Fruit fly (Drosophila melanogaster) whole organism, adult: ENCODE data around the gene CG44259.

Source experiments
- CG11617 ChIP-seq: fragments of 200-800 bp; sonication (Bioruptor generic); optimal IDR thresholded peaks from 2 replicates; lab custom pipeline; 2017; ENCODE audit warnings: mild to moderate bottlenecking, missing biosample characterization, missing genetic modification reagents, missing genetic modification characterization
- CG12768 ChIP-seq: fragments of 200-800 bp; sonication (Bioruptor generic); optimal IDR thresholded peaks from 2 replicates; lab custom pipeline; 2017; ENCODE audit warnings: missing biosample characterization, missing genetic modification characterization, mild to moderate bottlenecking, moderate library complexity, missing genetic modification reagents
- CG1620 ChIP-seq: fragments of 200-800 bp; sonication (Bioruptor generic); optimal IDR thresholded peaks from 2 replicates; lab custom pipeline; 2016; ENCODE audit warnings: missing biosample characterization, missing genetic modification characterization
- CG33017 ChIP-seq: fragments of 200-800 bp; sonication (Bioruptor generic); optimal IDR thresholded peaks from 2 replicates; lab custom pipeline; 2018; ENCODE audit warnings: missing biosample characterization, mild to moderate bottlenecking, missing genetic modification characterization, moderate library complexity
- CG5204 ChIP-seq: fragments of 200-800 bp; sonication (Bioruptor generic); optimal IDR thresholded peaks from 2 replicates; lab custom pipeline; 2016; ENCODE audit warnings: missing biosample characterization, missing genetic modification characterization
- CG7045 ChIP-seq: fragments of 200-800 bp; sonication (Bioruptor generic); optimal IDR thresholded peaks from 2 replicates; lab custom pipeline; 2017; ENCODE audit warnings: missing biosample characterization, mild to moderate bottlenecking, missing genetic modification characterization
- Crg-1 ChIP-seq: fragments of 200-800 bp; sonication (Bioruptor generic); optimal IDR thresholded peaks from 2 replicates; lab custom pipeline; 2016; ENCODE audit warnings: missing biosample characterization, missing genetic modification characterization
- Hr96 ChIP-seq: fragments of 200-800 bp; sonication (Bioruptor generic); optimal IDR thresholded peaks from 2 replicates; lab custom pipeline; 2016; ENCODE audit warnings: missing biosample characterization, missing genetic modification characterization
- cnc ChIP-seq, 2 experiments: fragments of >200 bp; optimal IDR thresholded peaks; 2 replicates each; lab custom pipeline; 2017
- kay ChIP-seq: fragments of 200-800 bp; sonication (Bioruptor generic); peaks from one replicate; lab custom pipeline; 2016; ENCODE audit warnings: missing biosample characterization, missing genetic modification characterization, borderline replicate concordance
- ovo ChIP-seq: fragments of 200-800 bp; sonication (Bioruptor generic); optimal IDR thresholded peaks from 2 replicates; lab custom pipeline; 2016; ENCODE audit warnings: missing biosample characterization, missing genetic modification characterization
- tj ChIP-seq: fragments of 200-800 bp; sonication (Bioruptor generic); optimal IDR thresholded peaks from 3 replicates; lab custom pipeline; 2017; ENCODE audit warnings: missing biosample characterization, mild to moderate bottlenecking, missing genetic modification characterization, moderate library complexity
- toe ChIP-seq: fragments of 200-800 bp; sonication (Bioruptor generic); optimal IDR thresholded peaks from 2 replicates; lab custom pipeline; 2016; ENCODE audit warnings: missing biosample characterization, missing genetic modification characterization

- TF ChIP-seq kay = no peak
- TF ChIP-seq Hr96 (GFP tag; lab: Kevin White, UChicago) = no peak
- TF ChIP-seq CG1620 (GFP tag; lab: Kevin White, UChicago) = no peak
- TF ChIP-seq CG12768 (GFP tag; lab: Kevin White, UChicago) = no peak
- TF ChIP-seq CG5204 = no peak
- TF ChIP-seq cnc (optimal IDR thresholded peaks at IDR 0.05; lab: Kevin White, UChicago) = no peak
- TF ChIP-seq CG11617 (GFP tag; lab: Kevin White, UChicago) = no peak
- no peak for TF ChIP-seq CG7045 (GFP tag; lab: Kevin White, UChicago)
- TF ChIP-seq toe (GFP tag; lab: Kevin White, UChicago) = no peak
- no peak for TF ChIP-seq CG33017 (tag; lab: Kevin White, UChicago)
- TF ChIP-seq ovo (GFP tag; lab: Kevin White, UChicago) = no peak
- no peak for TF ChIP-seq Crg-1
- TF ChIP-seq tj (GFP tag; lab: Kevin White, UChicago) = no peak
Measured at dm6 chr3R:17236936-17237335, 17.0 kb downstream of the CG44259 start.
